Worm (Caenorhabditis elegans) whole organism, early embryonic: ENCODE measurements around the gene cct-6.

Experiments used
- B0310.2 ChIP-seq: sonication (generic microtip); optimal IDR thresholded peaks from 2 replicates; lab custom pipeline; 2016; ENCODE audit warnings: mild to moderate bottlenecking, missing genetic modification characterization, missing compliant biosample characterization
- F13C5.2 ChIP-seq: sonication (generic microtip); optimal IDR thresholded peaks from 2 replicates; lab custom pipeline; 2017; ENCODE audit warnings: mild to moderate bottlenecking, missing genetic modification characterization, inconsistent platforms, missing compliant biosample characterization
- aly-1 ChIP-seq: sonication (generic microtip); optimal IDR thresholded peaks from 2 replicates; lab custom pipeline; 2016; ENCODE audit warnings: missing genetic modification characterization, missing compliant biosample characterization
- ama-1 ChIP-seq: fragments of 150-350 bp; optimal IDR thresholded peaks from 2 replicates; lab custom pipeline; 2014
- ceh-13 ChIP-seq: fragments of 200-800 bp; sonication (Bioruptor generic); optimal IDR thresholded peaks from 2 replicates; lab custom pipeline; 2018; ENCODE audit warnings: mild to moderate bottlenecking, missing genetic modification characterization, missing compliant biosample characterization
- ceh-36 ChIP-seq: sonication (generic microtip); optimal IDR thresholded peaks from 2 replicates; lab custom pipeline; 2016; ENCODE audit warnings: missing genetic modification characterization, inconsistent platforms, missing compliant biosample characterization
- ets-7 ChIP-seq: sonication (generic microtip); optimal IDR thresholded peaks from 2 replicates; lab custom pipeline; 2016; ENCODE audit warnings: missing genotype, missing genetic modification characterization, missing compliant biosample characterization
- flt-1 ChIP-seq: fragments of 200-800 bp; sonication (Bioruptor generic); IDR thresholded peaks from 2 replicates; pipeline ENCODE4 v1.3.6; 2022; ENCODE audit warnings: missing genetic modification characterization, missing compliant biosample characterization
- hmbx-1 ChIP-seq: sonication (generic microtip); optimal IDR thresholded peaks from 2 replicates; lab custom pipeline; 2016; ENCODE audit warnings: mild to moderate bottlenecking, missing genetic modification characterization, missing compliant biosample characterization
- hmg-4 ChIP-seq: fragments of 200-800 bp; sonication (Bioruptor generic); optimal IDR thresholded peaks from 2 replicates; lab custom pipeline; 2018; ENCODE audit warnings: mild to moderate bottlenecking, missing genetic modification characterization, missing compliant biosample characterization
- hnd-1 ChIP-seq: sonication (generic microtip); optimal IDR thresholded peaks from 2 replicates; lab custom pipeline; 2016; ENCODE audit warnings: missing genetic modification characterization, missing compliant biosample characterization
- pes-1 ChIP-seq: fragments of 200-800 bp; sonication (Bioruptor generic); IDR thresholded peaks from 2 replicates; pipeline ENCODE4 v1.3.6; 2022; ENCODE audit warnings: missing genetic modification reagents, missing genetic modification characterization, missing compliant biosample characterization
- scrt-1 ChIP-seq: fragments of 200-800 bp; sonication (Bioruptor generic); IDR thresholded peaks from 2 replicates; pipeline ENCODE4 v1.3.6; 2022; ENCODE audit warnings: missing genetic modification characterization, missing compliant biosample characterization
- sea-1 ChIP-seq: fragments of 200-800 bp; sonication (Bioruptor generic); conservative IDR thresholded peaks from 2 replicates; pipeline ENCODE4 v1.3.6; 2022; ENCODE audit warnings: missing genetic modification characterization, missing compliant biosample characterization
- tbx-11 ChIP-seq: fragments of 200-800 bp; sonication (Bioruptor generic); IDR thresholded peaks from 2 replicates; pipeline ENCODE4 v1.3.6; 2022; ENCODE audit warnings: missing genetic modification characterization, missing compliant biosample characterization
- tbx-37 ChIP-seq: fragments of 200-800 bp; sonication (Bioruptor generic); conservative IDR thresholded peaks from 2 replicates; pipeline ENCODE4 v1.3.6; 2022; ENCODE audit warnings: missing genetic modification reagents, missing genetic modification characterization, missing compliant biosample characterization
- tra-4 ChIP-seq: sonication (generic microtip); optimal IDR thresholded peaks from 2 replicates; lab custom pipeline; 2017; ENCODE audit warnings: missing genetic modification characterization, missing compliant biosample characterization

cct-6 gene

DNA sequence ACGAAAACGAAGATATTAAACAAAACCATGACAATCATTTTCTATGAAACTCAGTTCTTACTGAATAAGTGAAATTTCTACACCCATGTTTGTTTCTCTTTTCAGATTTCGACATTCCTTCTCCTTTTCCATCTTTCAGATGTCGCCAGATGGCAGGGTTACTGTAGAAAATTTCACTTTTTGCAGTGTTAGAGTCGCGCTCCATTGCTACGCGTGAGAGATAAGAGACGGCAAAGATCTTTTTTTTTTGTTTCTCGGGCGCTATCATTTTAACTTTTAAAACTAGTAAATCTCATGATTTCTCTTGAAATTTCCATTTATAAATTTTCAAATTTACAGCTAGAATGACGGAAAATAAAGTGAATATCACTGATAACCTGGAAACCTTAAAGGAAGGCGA, 22.7 kb upstream of the cct-6 start, which contains the start of the genes mig-21 and F01F1.2:
Gene mig-21, minus strand, starts transcription at position 166 of the 400 bp plus-strand sequence.
Gene F01F1.2, plus strand, starts transcription at position 340 of the 400 bp plus-strand sequence.
- TF ChIP-seq tbx-37 = no peak
- no peak for TF ChIP-seq ceh-13 (GFP tag; lab: Kevin White, UChicago)
- no peak for TF ChIP-seq F13C5.2 (tag; lab: Kevin White, UChicago)
- TF ChIP-seq sea-1 (GFP tag; lab: Robert Waterston, UW) = no peak
- no peak for TF ChIP-seq hmbx-1 (tag; lab: Kevin White, UChicago)
- TF ChIP-seq ets-7 (tag; lab: Kevin White, UChicago) = no peak
- no peak for TF ChIP-seq tra-4 (tag; lab: Kevin White, UChicago)

DNA sequence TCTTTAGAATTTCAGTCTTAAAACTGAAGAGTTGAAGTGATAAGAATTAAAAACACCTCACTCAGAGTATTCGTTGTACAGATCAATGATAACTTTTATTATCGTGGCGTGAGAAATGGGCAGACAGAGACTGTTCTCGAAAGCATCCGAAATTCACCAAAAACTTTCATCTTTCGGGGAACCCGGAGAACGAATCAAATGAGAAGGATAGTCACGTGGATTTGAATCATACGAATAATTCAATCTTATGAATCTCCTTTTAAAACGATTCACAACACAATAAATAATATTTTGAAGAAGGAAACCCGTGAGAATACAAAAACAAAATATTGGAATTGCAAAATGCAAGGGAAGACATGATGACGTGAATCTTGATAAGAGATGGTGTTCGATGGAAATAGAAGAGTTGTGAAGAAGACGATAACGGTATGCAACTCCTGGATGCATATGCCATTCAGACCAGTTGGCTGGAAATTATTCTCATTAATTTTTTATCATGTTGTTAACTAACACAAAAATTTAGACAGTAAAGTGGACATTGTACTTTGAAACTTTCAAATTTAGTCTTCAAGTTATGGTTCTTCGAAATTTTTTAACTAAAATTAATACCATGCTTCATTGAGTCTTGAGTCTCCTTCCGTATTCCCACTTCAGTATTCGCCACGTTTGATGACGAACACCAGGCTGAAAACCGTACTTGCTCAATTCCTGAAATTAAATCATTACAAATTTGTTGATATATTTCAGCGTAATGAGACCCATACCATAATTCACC, 21.6 kb upstream of the cct-6 start:
- no peak for TF ChIP-seq ama-1
- TF ChIP-seq hnd-1 = no peak
- TF ChIP-seq tbx-11 (GFP tag; lab: Robert Waterston, UW) = no peak

DNA sequence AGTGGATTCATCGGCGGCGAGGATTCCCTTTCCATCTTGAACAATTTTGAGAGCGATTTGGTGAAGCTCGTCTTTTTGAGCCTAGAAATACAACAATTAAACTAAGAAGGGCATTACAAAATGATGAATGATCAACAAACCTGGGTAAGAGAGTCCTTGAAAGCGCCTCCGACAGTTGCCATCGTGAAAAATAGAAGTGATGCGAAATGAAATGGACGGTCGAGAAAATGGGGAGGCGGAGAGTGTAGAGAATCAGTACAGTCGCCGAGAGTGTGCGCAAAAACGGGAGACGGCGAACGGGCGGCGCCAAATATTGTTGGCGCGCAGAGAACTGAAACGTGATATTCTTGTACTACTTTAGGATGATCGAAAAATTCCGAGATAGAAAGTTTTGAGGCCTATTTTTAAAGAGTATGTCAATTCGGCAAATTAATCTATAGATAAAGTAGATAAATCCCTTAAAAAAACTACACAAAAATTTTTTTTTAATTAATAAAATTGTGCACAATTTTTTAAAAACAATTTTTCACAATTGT, 20.7 kb upstream of the cct-6 start, which contains the start of gene aldo-2:
Gene aldo-2, minus strand, starts transcription at position 486 of the 536 bp plus-strand sequence.
- TF ChIP-seq hmbx-1 (tag; lab: Kevin White, UChicago) (no peak), sea-1 (GFP tag; lab: Robert Waterston, UW) (no peak), flt-1 (GFP tag; lab: Robert Waterston, UW) (no peak), aly-1 (no peak), hmg-4 (GFP tag; lab: Kevin White, UChicago) (no peak), F13C5.2 (tag; lab: Kevin White, UChicago) (no peak), ets-7 (tag; lab: Kevin White, UChicago) (no peak), B0310.2 (tag; lab: Kevin White, UChicago) (no peak), tbx-37 (no peak), ceh-36 (tag; lab: Kevin White, UChicago) (no peak), scrt-1 (GFP tag; lab: Robert Waterston, UW) (no peak)

DNA sequence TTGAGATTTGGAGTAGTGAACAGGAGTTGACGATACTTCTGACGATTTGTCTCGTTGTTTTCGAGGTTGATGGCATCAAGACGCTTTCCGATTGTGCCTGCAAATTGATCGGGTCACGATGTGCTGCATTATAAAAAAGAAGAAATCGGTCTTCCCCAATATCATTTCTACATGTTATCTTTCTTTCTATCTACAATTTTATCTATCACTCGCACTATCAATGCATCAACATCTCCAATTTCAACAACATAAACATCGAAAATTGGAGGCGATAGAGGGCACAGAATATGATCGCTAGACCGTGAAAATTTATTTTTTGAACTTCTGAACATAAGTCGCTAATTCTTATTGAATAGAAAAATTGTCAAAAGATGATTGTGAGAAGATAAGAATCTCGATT, 20.2 kb upstream of the cct-6 start:
- TF ChIP-seq tbx-11 (GFP tag; lab: Robert Waterston, UW) (no peak), ets-7 (tag; lab: Kevin White, UChicago) (no peak), tra-4 (tag; lab: Kevin White, UChicago) (no peak)

DNA sequence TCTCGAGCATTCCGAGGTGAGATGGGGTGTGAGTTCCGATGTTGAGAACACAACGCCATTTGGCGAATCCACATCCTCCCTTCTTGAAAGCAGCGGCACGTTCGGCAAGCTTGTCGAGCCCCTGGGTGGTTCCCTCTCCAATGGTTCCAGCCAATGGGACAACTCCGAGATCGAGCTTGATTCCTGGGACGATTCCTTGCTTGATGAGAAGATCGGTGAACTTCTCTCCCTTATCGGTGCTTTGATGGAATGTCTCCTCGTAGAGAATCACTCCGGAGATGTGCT, 19.9 kb upstream of the cct-6 start:
- TF ChIP-seq F13C5.2 (tag; lab: Kevin White, UChicago) (no peak), hmg-4 (GFP tag; lab: Kevin White, UChicago) (no peak), tra-4 (tag; lab: Kevin White, UChicago) (no peak), scrt-1 (GFP tag; lab: Robert Waterston, UW) (no peak), ama-1 (no peak), flt-1 (GFP tag; lab: Robert Waterston, UW) (no peak), tbx-37 (no peak), ceh-36 (tag; lab: Kevin White, UChicago) (no peak), hnd-1 (no peak), aly-1 (no peak)

DNA sequence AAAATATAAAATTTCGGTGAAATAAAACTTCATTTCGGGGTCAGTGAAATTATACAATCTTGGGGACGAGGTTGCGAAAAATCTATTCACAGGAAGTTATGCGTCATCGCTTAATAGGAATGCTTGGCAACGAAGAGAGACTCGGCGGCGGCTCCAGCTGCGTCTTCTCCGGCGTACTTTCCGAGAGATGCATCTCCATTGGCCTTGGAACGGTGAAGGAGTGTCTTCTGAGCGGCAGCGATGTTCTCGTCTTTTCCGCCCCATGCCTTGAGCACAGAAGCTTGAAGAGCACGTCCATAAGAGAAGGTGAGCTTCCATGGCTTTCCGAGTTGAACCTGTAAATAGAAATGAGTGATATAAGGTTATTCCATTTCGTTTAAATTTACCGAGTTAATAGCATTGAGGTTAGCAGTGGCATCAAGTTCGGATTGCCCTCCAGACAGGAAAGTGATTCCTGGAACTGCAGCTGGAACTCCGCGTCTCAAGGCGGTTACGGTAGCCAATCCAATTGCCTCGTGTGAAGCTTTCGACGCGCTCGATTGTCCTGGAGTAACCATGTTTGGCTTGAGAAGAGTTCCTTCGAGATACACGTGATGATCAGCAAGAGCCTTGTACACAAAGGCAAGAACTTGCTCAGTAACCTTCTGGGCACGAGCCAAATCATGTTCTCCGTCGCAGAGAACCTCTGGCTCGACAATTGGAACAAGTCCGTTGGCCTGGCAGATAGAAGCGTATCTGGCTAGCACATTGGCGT, 19.4 kb upstream of the cct-6 start:
- TF ChIP-seq ceh-13 (GFP tag; lab: Kevin White, UChicago) = no peak
- no peak for TF ChIP-seq tra-4 (tag; lab: Kevin White, UChicago)
- TF ChIP-seq ceh-36 (tag; lab: Kevin White, UChicago) = no peak
- TF ChIP-seq ets-7 (tag; lab: Kevin White, UChicago) = no peak

DNA sequence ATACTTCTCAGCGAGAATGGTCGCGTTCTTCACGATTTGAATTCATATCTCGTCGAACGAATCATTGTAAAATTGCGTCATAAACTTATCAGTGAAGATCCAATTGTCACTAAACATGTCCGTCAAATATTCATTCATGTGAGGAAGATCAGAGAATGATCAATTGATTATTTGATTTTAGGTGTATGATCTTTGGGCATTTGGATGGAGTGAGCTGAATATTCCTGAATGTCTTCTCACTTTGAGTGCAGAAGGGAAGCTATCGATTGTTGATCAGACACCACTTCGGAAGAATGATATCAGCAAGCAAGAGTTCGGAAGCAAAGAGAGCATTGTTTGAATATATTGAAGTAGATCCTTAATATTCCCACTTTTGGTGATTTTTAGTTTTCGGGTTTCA, 18.8 kb upstream of the cct-6 start:
- no peak for TF ChIP-seq B0310.2 (tag; lab: Kevin White, UChicago)
- no peak for TF ChIP-seq ama-1
- TF ChIP-seq tbx-37 = no peak
- no peak for TF ChIP-seq hnd-1
- TF ChIP-seq hmg-4 (GFP tag; lab: Kevin White, UChicago) = no peak
- no peak for TF ChIP-seq tra-4 (tag; lab: Kevin White, UChicago)
- no peak for TF ChIP-seq tbx-11 (GFP tag; lab: Robert Waterston, UW)

DNA sequence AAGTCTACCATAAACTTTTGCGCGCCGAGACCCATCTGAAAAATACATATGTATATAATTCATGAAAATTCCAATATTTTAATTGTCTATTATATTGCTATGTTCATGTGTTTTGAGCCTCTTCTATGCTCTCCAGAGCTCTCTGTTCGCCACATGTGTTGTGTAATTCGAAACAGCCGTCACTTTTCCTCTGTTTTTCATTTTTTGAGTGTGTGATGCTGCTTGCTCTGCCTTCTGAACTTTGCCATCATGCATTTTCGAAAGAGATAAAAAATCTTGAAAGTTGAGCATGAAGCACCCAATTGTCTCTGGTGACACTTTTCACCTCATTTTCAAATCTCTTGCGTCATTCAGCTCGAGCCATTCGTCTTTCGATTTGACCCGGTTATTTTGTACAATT, 16.8 kb upstream of the cct-6 start:
- no peak for TF ChIP-seq F13C5.2 (tag; lab: Kevin White, UChicago)
- TF ChIP-seq tra-4 (tag; lab: Kevin White, UChicago) = no peak
- TF ChIP-seq sea-1 (GFP tag; lab: Robert Waterston, UW) = no peak
- TF ChIP-seq ceh-36 (tag; lab: Kevin White, UChicago) = no peak
- no peak for TF ChIP-seq aly-1
- TF ChIP-seq ceh-13 (GFP tag; lab: Kevin White, UChicago) = no peak

DNA sequence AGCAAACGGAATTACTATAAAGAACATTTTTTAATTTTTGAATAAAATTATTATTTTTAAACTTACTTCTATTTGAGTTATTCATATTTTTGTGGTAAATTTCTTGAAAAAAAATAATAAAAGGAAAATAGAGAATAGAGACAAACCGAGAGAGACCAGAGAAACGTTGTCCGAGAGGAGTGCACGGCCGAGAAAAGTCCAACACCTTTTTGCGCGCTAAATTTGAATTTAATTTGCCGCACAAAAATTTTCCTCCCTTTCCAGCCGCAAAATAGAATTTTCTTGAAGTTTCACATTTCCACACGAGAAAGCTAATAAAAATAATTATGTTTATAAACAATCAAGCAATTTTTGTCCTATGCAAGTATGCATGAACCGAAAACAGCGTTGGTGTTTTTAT, 16.3 kb upstream of the cct-6 start, which contains the start of the genes F01F1.11 and F01F1.3:
Gene F01F1.11, minus strand, starts transcription at position 118 of the 400 bp plus-strand sequence.
Gene F01F1.3, plus strand, starts transcription at position 179 of the 400 bp plus-strand sequence.
- TF ChIP-seq F13C5.2 (tag; lab: Kevin White, UChicago) (no peak), pes-1 (GFP tag; lab: Robert Waterston, UW) (peak; percentile 53; the same call in 1 of the 2 replicates), tbx-11 (GFP tag; lab: Robert Waterston, UW) (no peak), tbx-37 (peak; percentile 66; the same call in 1 of the 2 replicates), ama-1 (no peak), flt-1 (GFP tag; lab: Robert Waterston, UW) (no peak), aly-1 (no peak), tra-4 (tag; lab: Kevin White, UChicago) (no peak), hnd-1 (no peak), hmg-4 (GFP tag; lab: Kevin White, UChicago) (no peak), B0310.2 (tag; lab: Kevin White, UChicago) (no peak), ets-7 (tag; lab: Kevin White, UChicago) (no peak), ceh-13 (GFP tag; lab: Kevin White, UChicago) (no peak)
